Fruit fly (Drosophila melanogaster): ENCODE measurements around the gene Sms.

Sms gene

dm6 chr3L:12275572-12276042 lies 1.4 kb downstream of the Sms start:
- no peak for TF ChIP-seq Hr3 (GFP tag; optimal IDR thresholded peaks at IDR 0.05)
- peak; percentile 3 for TF ChIP-seq tap (tag; optimal IDR thresholded peaks at IDR 0.05)
- TF ChIP-seq PHDP (tag; optimal IDR thresholded peaks at IDR 0.05) = peak; percentile 59
- TF ChIP-seq Kr (GFP tag; optimal IDR thresholded peaks at IDR 0.05) = no peak
- no peak for TF ChIP-seq CG10321 (GFP tag; IDR thresholded peaks at IDR 0.05)
- peak; percentile 16 to 21 for TF ChIP-seq bsh (GFP tag; optimal IDR thresholded peaks at IDR 0.05)
- no peak for TF ChIP-seq GATAe (GFP tag; conservative IDR thresholded peaks at IDR 0.05)
- no peak for TF ChIP-seq NC2β (GFP tag; optimal IDR thresholded peaks at IDR 0.05)
- peak; percentile 24 for TF ChIP-seq CG2120 (GFP tag; optimal IDR thresholded peaks at IDR 0.05)
- TF ChIP-seq Sox100B (GFP tag; optimal IDR thresholded peaks at IDR 0.05) = peak; percentile 46
- TF ChIP-seq CG11504 (tag; optimal IDR thresholded peaks at IDR 0.05) = peak; percentile 59
- peak; percentile 42 for TF ChIP-seq exex (tag; optimal IDR thresholded peaks at IDR 0.05)
- peak; percentile 8 for TF ChIP-seq sqz (GFP tag; optimal IDR thresholded peaks at IDR 0.05)
- TF ChIP-seq Ets65A (GFP tag) = peak; percentile 64
- TF ChIP-seq slp2 (GFP tag; optimal IDR thresholded peaks at IDR 0.05) = no peak
- no peak for TF ChIP-seq Poxn (GFP tag; IDR thresholded peaks at IDR 0.05)
- TF ChIP-seq sug (tag; optimal IDR thresholded peaks at IDR 0.05) = peak; percentile 29
- TF ChIP-seq CoRest (tag; optimal IDR thresholded peaks at IDR 0.05) = peak; percentile 43
- peak; percentile 9 for TF ChIP-seq CG13424 (tag; optimal IDR thresholded peaks at IDR 0.05)
- no peak for TF ChIP-seq sna (GFP tag; IDR thresholded peaks at IDR 0.05; ENCODE audit: partially characterized antibody)
- peak; percentile 63 for TF ChIP-seq CG18262 (tag; optimal IDR thresholded peaks at IDR 0.05)
- TF ChIP-seq CG10267 (tag; optimal IDR thresholded peaks at IDR 0.05) = peak; percentile 38
- no peak for TF ChIP-seq da (GFP tag; optimal IDR thresholded peaks at IDR 0.05)
- TF ChIP-seq vvl (GFP tag; IDR thresholded peaks at IDR 0.05) = 0 out of 2 replicates have a peak, but pooled peaks have one; percentile 8
- peak; percentile 47 for TF ChIP-seq CG31441 (GFP tag; IDR thresholded peaks at IDR 0.05)
- no peak for TF ChIP-seq CG6683 (GFP tag; optimal IDR thresholded peaks at IDR 0.05)
- TF ChIP-seq HLH54F (GFP tag; optimal IDR thresholded peaks at IDR 0.05) = no peak
- no peak for TF ChIP-seq hkb (optimal IDR thresholded peaks at IDR 0.05)
- TF ChIP-seq hkb (GFP tag; IDR thresholded peaks at IDR 0.05) = 0 out of 2 replicates have a peak, but pooled peaks have one; percentile 29
- TF ChIP-seq Ssrp (tag; optimal IDR thresholded peaks at IDR 0.05) = peak; percentile 30
- TF ChIP-seq ac (GFP tag; optimal IDR thresholded peaks at IDR 0.05) = no peak
- TF ChIP-seq kay (GFP tag; optimal IDR thresholded peaks at IDR 0.05) = no peak
- TF ChIP-seq dmrt11E (tag; optimal IDR thresholded peaks at IDR 0.05) = no peak
- no peak for TF ChIP-seq CG31224 (GFP tag; IDR thresholded peaks at IDR 0.05)
- no peak for TF ChIP-seq CG10565 (GFP tag; optimal IDR thresholded peaks at IDR 0.05)
- TF ChIP-seq eve (GFP tag; optimal IDR thresholded peaks at IDR 0.05) = no peak
- no peak for TF ChIP-seq CG9609 (GFP tag; optimal IDR thresholded peaks at IDR 0.05)
- TF ChIP-seq sens-2 (GFP tag; IDR thresholded peaks at IDR 0.05) = no peak
- peak; percentile 54; the same call in 2 of the 3 replicates for TF ChIP-seq CG17361 (GFP tag; IDR thresholded peaks at IDR 0.05)
- peak; percentile 27 for TF ChIP-seq fd96Cb (tag; optimal IDR thresholded peaks at IDR 0.05)
- no peak for TF ChIP-seq ara (GFP tag; IDR thresholded peaks at IDR 0.05)
- TF ChIP-seq CG3847 (GFP tag; IDR thresholded peaks at IDR 0.05) = no peak
- peak in 1 of 2 experiments; percentile 51 for TF ChIP-seq Hr51 (GFP tag; optimal IDR thresholded peaks at IDR 0.05)
- no peak for TF ChIP-seq Ada2b (GFP tag; IDR thresholded peaks at IDR 0.05)
- no peak for TF ChIP-seq ssp (GFP tag; IDR thresholded peaks at IDR 0.05)
- TF ChIP-seq ems (GFP tag; optimal IDR thresholded peaks at IDR 0.05) = no peak
- peak; percentile 56 for TF ChIP-seq CG12391 (tag; optimal IDR thresholded peaks at IDR 0.05)
- peak; percentile 26 for TF ChIP-seq unpg (GFP tag; optimal IDR thresholded peaks at IDR 0.05)
- no peak for TF ChIP-seq CG1024 (GFP tag; IDR thresholded peaks at IDR 0.05)
- peak; percentile 20 for TF ChIP-seq CG14710 (tag; optimal IDR thresholded peaks at IDR 0.05)
- TF ChIP-seq CG3281 (GFP tag; optimal IDR thresholded peaks at IDR 0.05) = peak; percentile 39

Data from whole organism, embryonic.